Worm (Caenorhabditis elegans): Measurements from ENCODE around the gene srd-18.

DNA sequence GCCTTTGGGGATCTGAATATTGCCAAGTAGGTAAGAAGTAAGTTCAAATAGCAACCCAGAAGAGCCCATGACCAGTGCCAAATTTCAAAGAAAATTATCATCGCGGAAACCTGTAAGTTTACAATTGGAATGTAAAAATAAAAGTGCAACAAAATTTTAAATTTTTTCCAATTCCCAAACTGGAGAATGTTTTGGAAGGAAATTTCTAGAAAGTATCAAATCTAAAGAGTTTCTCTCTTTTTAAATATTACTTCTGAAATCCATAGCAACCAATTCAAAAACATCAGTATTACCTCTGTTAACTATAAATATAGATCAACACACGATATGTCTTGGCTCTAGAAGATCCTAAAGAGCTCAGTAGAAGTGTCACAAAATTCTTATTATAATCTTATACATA lies 2.0 kb upstream of the srd-18 start, which contains the start of gene srd-19:
- no peak for TF ChIP-seq scrt-1 (GFP tag; IDR thresholded peaks at IDR 0.05)
- no peak for TF ChIP-seq ama-1 (optimal IDR thresholded peaks at IDR 0.05)
- TF ChIP-seq B0310.2 (tag; optimal IDR thresholded peaks at IDR 0.05): no peak
- no peak for TF ChIP-seq ets-7 (tag; optimal IDR thresholded peaks at IDR 0.05)

Measured in whole organism, early embryonic.